Worm (Caenorhabditis elegans) whole organism, young adult: Measurements from ENCODE around the gene nck-1.
A peak's percentile ranks its signal among the peaks of the same experiment; 100 is the strongest.

Experiments
- B0035.1 ChIP-seq: sonication (generic microtip); optimal IDR thresholded peaks from 2 replicates; lab custom pipeline; 2016; ENCODE audit warnings: missing genetic modification characterization, mild to moderate bottlenecking, missing compliant biosample characterization, missing genotype, missing genetic modification reagents
- B0261.1 ChIP-seq: sonication (generic microtip); optimal IDR thresholded peaks from 2 replicates; lab custom pipeline; 2016; ENCODE audit warnings: mild to moderate bottlenecking, missing genetic modification characterization, moderate library complexity, missing compliant biosample characterization
- C17E4.6 ChIP-seq: fragments of 200-800 bp; sonication (Bioruptor generic); IDR thresholded peaks from 2 replicates; pipeline ENCODE4 v1.3.6; 2022; ENCODE audit warnings: missing genetic modification reagents, missing genetic modification characterization, missing compliant biosample characterization
- F10E7.11 ChIP-seq: sonication (generic microtip); optimal IDR thresholded peaks from 2 replicates; lab custom pipeline; 2017; ENCODE audit warnings: mild to moderate bottlenecking, missing genetic modification characterization, moderate library complexity, missing compliant biosample characterization
- F23B12.7 ChIP-seq: sonication (generic microtip); optimal IDR thresholded peaks from 2 replicates; lab custom pipeline; 2017; ENCODE audit warnings: missing genetic modification characterization, mild to moderate bottlenecking, missing compliant biosample characterization, antibody characterized with exemption, moderate library complexity; ENCODE audit not compliant: insufficient read depth
- F37B4.10 ChIP-seq: fragments of 200-800 bp; sonication (Bioruptor generic); IDR thresholded peaks from 2 replicates; pipeline ENCODE4 v1.3.6; 2022; ENCODE audit warnings: missing genetic modification characterization, missing compliant biosample characterization
- F39B2.1 ChIP-seq: fragments of 200-800 bp; sonication (Bioruptor generic); IDR thresholded peaks from 2 replicates; pipeline ENCODE4 v1.3.6; 2022; ENCODE audit warnings: missing genetic modification reagents, missing genetic modification characterization, missing compliant biosample characterization
- F57A8.1 ChIP-seq: fragments of 200-800 bp; sonication (Bioruptor generic); optimal IDR thresholded peaks from 2 replicates; lab custom pipeline; 2018; ENCODE audit warnings: mild to moderate bottlenecking, missing genetic modification characterization, moderate library complexity, missing compliant biosample characterization
- F57C9.4 ChIP-seq: sonication (generic microtip); optimal IDR thresholded peaks from 2 replicates; lab custom pipeline; 2017; ENCODE audit warnings: mild to moderate bottlenecking, missing genetic modification characterization, missing compliant biosample characterization
- K11D2.4 ChIP-seq: fragments of 200-800 bp; sonication (Bioruptor generic); IDR thresholded peaks from 2 replicates; pipeline ENCODE4 v1.3.6; 2022; ENCODE audit warnings: missing genetic modification reagents, missing genetic modification characterization, missing compliant biosample characterization
- T26A5.8 ChIP-seq: sonication (generic microtip); optimal IDR thresholded peaks from 2 replicates; lab custom pipeline; 2016; ENCODE audit warnings: missing genetic modification characterization, missing compliant biosample characterization
- Y53F4B.3 ChIP-seq: fragments of 200-800 bp; sonication (Bioruptor generic); IDR thresholded peaks from 2 replicates; pipeline ENCODE4 v1.3.6; 2022; ENCODE audit warnings: missing genetic modification reagents, missing genetic modification characterization, missing compliant biosample characterization
- akir-1 ChIP-seq: fragments of 200-800 bp; sonication (Bioruptor generic); optimal IDR thresholded peaks from 2 replicates; lab custom pipeline; 2018; ENCODE audit warnings: mild to moderate bottlenecking, missing genetic modification characterization, moderate library complexity, missing compliant biosample characterization
- aptf-3 ChIP-seq: fragments of 200-800 bp; sonication (Bioruptor generic); IDR thresholded peaks from 2 replicates; pipeline ENCODE4 v1.3.6; 2022; ENCODE audit warnings: missing genetic modification characterization, missing compliant biosample characterization
- atf-7 ChIP-seq: sonication (generic microtip); optimal IDR thresholded peaks from 2 replicates; lab custom pipeline; 2017; ENCODE audit warnings: mild to moderate bottlenecking, missing genetic modification characterization, missing compliant biosample characterization
- attf-3 ChIP-seq: fragments of 200-800 bp; sonication (Bioruptor generic); conservative IDR thresholded peaks from 2 replicates; pipeline ENCODE4 v1.3.6; 2022; ENCODE audit warnings: missing genetic modification reagents, missing genetic modification characterization, missing compliant biosample characterization
- attf-6 ChIP-seq: fragments of 200-800 bp; sonication (Bioruptor generic); IDR thresholded peaks from 2 replicates; pipeline ENCODE4 v1.3.6; 2022; ENCODE audit warnings: missing genetic modification reagents, missing genetic modification characterization, missing compliant biosample characterization
- ceh-58 ChIP-seq: fragments of 200-800 bp; sonication (Bioruptor generic); IDR thresholded peaks from 2 replicates; pipeline ENCODE4 v1.3.6; 2022; ENCODE audit warnings: missing genetic modification characterization, missing compliant biosample characterization
- die-1 ChIP-seq: sonication (generic microtip); optimal IDR thresholded peaks from 2 replicates; lab custom pipeline; 2016; ENCODE audit warnings: missing genotype, mild to moderate bottlenecking, missing genetic modification characterization, missing compliant biosample characterization
- dpff-1 ChIP-seq: sonication (generic microtip); optimal IDR thresholded peaks from 2 replicates; lab custom pipeline; 2017; ENCODE audit warnings: mild to moderate bottlenecking, missing genetic modification characterization, missing compliant biosample characterization
- dpl-1 ChIP-seq: fragments of 150-350 bp; optimal IDR thresholded peaks from 2 replicates; lab custom pipeline; 2014; ENCODE audit warnings: missing biosample characterization, missing genetic modification reagents, missing genetic modification characterization
- egl-18 ChIP-seq: fragments of 200-800 bp; sonication (Bioruptor generic); IDR thresholded peaks from 2 replicates; pipeline ENCODE4 v1.3.6; 2022; ENCODE audit warnings: missing genetic modification reagents, missing genetic modification characterization, missing compliant biosample characterization
- him-1 ChIP-seq: sonication (generic microtip); optimal IDR thresholded peaks from 2 replicates; lab custom pipeline; 2016; ENCODE audit warnings: missing genotype, missing genetic modification reagents, missing genetic modification characterization, missing compliant biosample characterization
- let-526 ChIP-seq: fragments of 200-800 bp; sonication (Bioruptor generic); IDR thresholded peaks from 2 replicates; pipeline ENCODE4 v1.3.6; 2022; ENCODE audit warnings: missing genetic modification reagents, missing genetic modification characterization, missing compliant biosample characterization
- lin-26 ChIP-seq: fragments of 200-800 bp; sonication (Bioruptor generic); IDR thresholded peaks from 2 replicates; pipeline ENCODE4 v1.3.6; 2022; ENCODE audit warnings: missing genetic modification reagents, missing genetic modification characterization, missing compliant biosample characterization
- lin-35 ChIP-seq, 3 experiments: fragments of 150-350 bp in 2 of 3; sonication (generic microtip) in 1 of 3; optimal IDR thresholded peaks; 2 replicates each; lab custom pipeline; 2014 to 2018; ENCODE audit warnings: missing biosample characterization in 3 of 3, missing genetic modification characterization in 3 of 3, missing genetic modification reagents in 3 of 3
- lin-40 ChIP-seq: sonication (generic microtip); optimal IDR thresholded peaks from 2 replicates; lab custom pipeline; 2016; ENCODE audit warnings: missing genetic modification characterization, mild to moderate bottlenecking, missing compliant biosample characterization, missing genotype, missing genetic modification reagents
- lin-54 ChIP-seq: fragments of 200-800 bp; sonication (Bioruptor generic); optimal IDR thresholded peaks from 2 replicates; lab custom pipeline; 2018; ENCODE audit warnings: mild to moderate bottlenecking, missing genetic modification characterization, missing compliant biosample characterization
- madf-10 ChIP-seq: sonication (generic microtip); optimal IDR thresholded peaks from 2 replicates; lab custom pipeline; 2016; ENCODE audit warnings: mild to moderate bottlenecking, missing genetic modification characterization, missing compliant biosample characterization
- madf-3 ChIP-seq: fragments of 200-800 bp; sonication (Bioruptor generic); IDR thresholded peaks from 2 replicates; pipeline ENCODE4 v1.3.6; 2022; ENCODE audit warnings: missing genetic modification reagents, missing genetic modification characterization, missing compliant biosample characterization
- mes-4 ChIP-seq: sonication (generic microtip); optimal IDR thresholded peaks from 2 replicates; lab custom pipeline; 2016; ENCODE audit warnings: missing genotype, missing genetic modification characterization, missing compliant biosample characterization
- nhr-27 ChIP-seq: fragments of 200-800 bp; sonication (Bioruptor generic); optimal IDR thresholded peaks from 2 replicates; lab custom pipeline; 2018; ENCODE audit warnings: mild to moderate bottlenecking, missing genetic modification characterization, moderate library complexity, missing compliant biosample characterization
- rec-8 ChIP-seq, 2 experiments: sonication (generic microtip); optimal IDR thresholded peaks; 2 replicates each; lab custom pipeline; 2016; ENCODE audit warnings: mild to moderate bottlenecking in 2 of 2, missing genetic modification characterization in 2 of 2, missing genetic modification reagents in 2 of 2, missing genotype in 2 of 2, missing biosample characterization in 1 of 2, missing compliant biosample characterization in 1 of 2, moderate library complexity in 1 of 2
- repo-1 ChIP-seq: sonication (generic microtip); optimal IDR thresholded peaks from 2 replicates; lab custom pipeline; 2017; ENCODE audit warnings: mild to moderate bottlenecking, missing genetic modification characterization, missing compliant biosample characterization
- rpc-1 ChIP-seq, 2 experiments: fragments of 150-350 bp in 1 of 2; sonication (generic microtip) in 1 of 2; optimal IDR thresholded peaks; 2 replicates each; lab custom pipeline; 2014 to 2018; ENCODE audit warnings: missing biosample characterization in 1 of 2, missing genetic modification characterization in 1 of 2, missing genetic modification reagents in 1 of 2, missing genotype in 1 of 2
- snpc-4 ChIP-seq, 5 experiments: fragments of 150-350 bp in 1 of 5; sonication (generic microtip) in 4 of 5; optimal IDR thresholded peaks; 2 replicates each; lab custom pipeline; 2014 to 2018; ENCODE audit warnings: missing genetic modification characterization in 5 of 5, missing biosample characterization in 3 of 5, antibody characterized with exemption in 2 of 5, mild to moderate bottlenecking in 2 of 5, missing compliant biosample characterization in 2 of 5, missing genotype in 2 of 5, moderate library complexity in 2 of 5, missing genetic modification reagents in 1 of 5
- sptf-2 ChIP-seq: fragments of 200-800 bp; sonication (Bioruptor generic); optimal IDR thresholded peaks from 2 replicates; lab custom pipeline; 2018; ENCODE audit warnings: mild to moderate bottlenecking, missing genetic modification characterization, missing compliant biosample characterization
- tbx-9 ChIP-seq: sonication (generic microtip); optimal IDR thresholded peaks from 2 replicates; lab custom pipeline; 2016; ENCODE audit warnings: borderline replicate concordance, missing genetic modification characterization, inconsistent platforms, missing compliant biosample characterization
- tlf-1 ChIP-seq: fragments of 200-800 bp; sonication (Bioruptor generic); optimal IDR thresholded peaks from 2 replicates; lab custom pipeline; 2018; ENCODE audit warnings: mild to moderate bottlenecking, missing genetic modification characterization, missing compliant biosample characterization
- unc-130 ChIP-seq: sonication (generic microtip); optimal IDR thresholded peaks from 2 replicates; lab custom pipeline; 2016; ENCODE audit warnings: missing genetic modification reagents, missing genetic modification characterization, missing compliant biosample characterization
- unc-62 ChIP-seq: fragments of 150-350 bp; optimal IDR thresholded peaks from 2 replicates; lab custom pipeline; 2014; ENCODE audit warnings: missing biosample characterization, missing genetic modification reagents, missing genetic modification characterization
- zfh-2 ChIP-seq: fragments of 200-800 bp; sonication (Bioruptor generic); conservative IDR thresholded peaks from 2 replicates; pipeline ENCODE4 v1.3.6; 2022; ENCODE audit warnings: missing genetic modification reagents, missing genetic modification characterization, missing compliant biosample characterization
- ztf-25 ChIP-seq: fragments of 200-800 bp; sonication (Bioruptor generic); IDR thresholded peaks from 2 replicates; pipeline ENCODE4 v1.3.6; 2022; ENCODE audit warnings: missing genetic modification reagents, missing genetic modification characterization, missing compliant biosample characterization
- ztf-6 ChIP-seq: fragments of 200-800 bp; sonication (Bioruptor generic); IDR thresholded peaks from 2 replicates; pipeline ENCODE4 v1.3.6; 2022; ENCODE audit warnings: missing genetic modification reagents, missing genetic modification characterization, missing compliant biosample characterization

nck-1 gene

ce11 chrX:4193080-4193479 lies 39.8 kb upstream of the nck-1 start (continued):
- TF ChIP-seq T26A5.8 (tag; lab: Kevin White, UChicago) (no peak), akir-1 (GFP tag; lab: Kevin White, UChicago) (no peak), attf-6 (GFP tag; lab: Robert Waterston, UW) (no peak), K11D2.4 (GFP tag; lab: Robert Waterston, UW) (no peak), B0261.1 (tag; lab: Kevin White, UChicago) (no peak), mes-4 (tag; lab: Kevin White, UChicago) (no peak), repo-1 (peak; percentile 90), unc-130 (GFP tag; lab: Kevin White, UChicago) (no peak), F37B4.10 (GFP tag; lab: Robert Waterston, UW) (no peak), egl-18 (GFP tag; lab: Robert Waterston, UW) (no peak), atf-7 (peak; percentile 36), C17E4.6 (no peak), madf-10 (peak; percentile 36), lin-40 (tag; lab: Kevin White, UChicago) (peak; percentile 68)

ce11 chrX:4192235-4192634 lies 39.0 kb upstream of the nck-1 start:
- TF ChIP-seq unc-130 (GFP tag; lab: Kevin White, UChicago) (no peak), snpc-4 (GFP tag; optimal IDR thresholded peaks at IDR 0.05; lab: Kevin White, UChicago) (no peak), snpc-4 (tag; optimal IDR thresholded peaks at IDR 0.05; lab: Kevin White, UChicago) (no peak), nhr-27 (no peak), sptf-2 (GFP tag; lab: Kevin White, UChicago) (no peak), attf-3 (GFP tag; lab: Robert Waterston, UW) (no peak), ceh-58 (GFP tag; lab: Robert Waterston, UW) (no peak), lin-40 (tag; lab: Kevin White, UChicago) (no peak), lin-35 (GFP tag; optimal IDR thresholded peaks at IDR 0.05; lab: Kevin White, UChicago) (no peak), F37B4.10 (GFP tag; lab: Robert Waterston, UW) (no peak)

- 0 out of 2 replicates have a peak, but pooled peaks have one; percentile 57 for TF ChIP-seq lin-26 (GFP tag; lab: Robert Waterston, UW)
- no peak for TF ChIP-seq madf-3 (GFP tag; lab: Robert Waterston, UW)
- TF ChIP-seq aptf-3, result no peak
- no peak for TF ChIP-seq F39B2.1 (GFP tag; lab: Robert Waterston, UW)
- no peak for TF ChIP-seq rpc-1 (optimal IDR thresholded peaks at IDR 0.05; lab: Kevin White, UChicago)
- no peak for TF ChIP-seq rpc-1 (tag; optimal IDR thresholded peaks at IDR 0.05; lab: Kevin White, UChicago)
- TF ChIP-seq F57A8.1 (GFP tag; lab: Kevin White, UChicago), result peak; percentile 28
- no peak for TF ChIP-seq Y53F4B.3 (GFP tag; lab: Robert Waterston, UW)
- no peak for TF ChIP-seq dpff-1
- no peak for TF ChIP-seq ztf-6 (GFP tag; lab: Robert Waterston, UW)
- TF ChIP-seq let-526, result no peak
- TF ChIP-seq lin-54, result no peak
- no peak for TF ChIP-seq him-1 (tag; lab: Kevin White, UChicago)
- peak; percentile 70 for TF ChIP-seq repo-1
- TF ChIP-seq rec-8 (tag; optimal IDR thresholded peaks at IDR 0.05; lab: Kevin White, UChicago), result no peak
- peak; percentile 66 for TF ChIP-seq unc-62 (GFP tag; lab: Kevin White, UChicago)
- no peak for TF ChIP-seq tbx-9 (tag; lab: Kevin White, UChicago)
- TF ChIP-seq dpl-1, result no peak
- TF ChIP-seq F57C9.4 (tag; lab: Kevin White, UChicago), result no peak
- TF ChIP-seq tlf-1 (GFP tag; lab: Kevin White, UChicago), result peak; percentile 35
- TF ChIP-seq lin-40 (tag; lab: Kevin White, UChicago), result peak; percentile 88
- TF ChIP-seq die-1 (tag; lab: Kevin White, UChicago), result no peak
- TF ChIP-seq F23B12.7, result peak; percentile 50
- TF ChIP-seq B0035.1 (tag; lab: Kevin White, UChicago), result peak; percentile 10
- TF ChIP-seq F10E7.11 (tag; lab: Kevin White, UChicago), result no peak
- TF ChIP-seq zfh-2 (GFP tag; lab: Robert Waterston, UW), result peak; percentile 93
- TF ChIP-seq ztf-25 (GFP tag; lab: Robert Waterston, UW), result no peak
Observed at ce11 chrX:4190537-4191144, 37.4 kb upstream of the nck-1 start, which contains the start of gene vha-12. TSS of gene vha-12 (plus strand) at chrX:4191094.
